Worm (Caenorhabditis elegans) whole organism, L3 larva: ENCODE data around the gene gfm-1.

Experiments
- ama-1 ChIP-seq: fragments of 150-350 bp; optimal IDR thresholded peaks from 2 replicates; lab custom pipeline; 2018
- ceh-82 ChIP-seq: fragments of 150-350 bp; optimal IDR thresholded peaks from 2 replicates; lab custom pipeline; 2014; ENCODE audit warnings: missing biosample characterization, missing genetic modification characterization
- ceh-9 ChIP-seq: sonication (generic microtip); optimal IDR thresholded peaks from 2 replicates; lab custom pipeline; 2018; ENCODE audit warnings: missing biosample characterization, missing genetic modification characterization
- daf-12 ChIP-seq: fragments of 150-350 bp; optimal IDR thresholded peaks from 2 replicates; lab custom pipeline; 2014; ENCODE audit warnings: missing biosample characterization, missing genetic modification reagents, missing genetic modification characterization
- egl-27 ChIP-seq: sonication (generic microtip); optimal IDR thresholded peaks from 4 replicates; lab custom pipeline; 2017; ENCODE audit warnings: missing biosample characterization, missing genetic modification reagents, missing genetic modification characterization
- elt-2 ChIP-seq: sonication (generic microtip); optimal IDR thresholded peaks from 2 replicates; lab custom pipeline; 2016; ENCODE audit warnings: missing genetic modification reagents, mild to moderate bottlenecking, missing genetic modification characterization, missing compliant biosample characterization
- elt-3 ChIP-seq, 3 experiments: fragments of 150-350 bp in 1 of 3; sonication (generic microtip) in 2 of 3; optimal IDR thresholded peaks; 2 replicates in 2 of 3; 4 replicates in 1 of 3; lab custom pipeline; 2014 to 2017; ENCODE audit warnings: missing biosample characterization in 3 of 3, missing genetic modification characterization in 3 of 3
- fkh-10 ChIP-seq: sonication (generic microtip); optimal IDR thresholded peaks from 2 replicates; lab custom pipeline; 2017; ENCODE audit warnings: missing biosample characterization, missing genetic modification reagents, missing genetic modification characterization
- fkh-2 ChIP-seq: fragments of 150-350 bp; optimal IDR thresholded peaks from 2 replicates; lab custom pipeline; 2014; ENCODE audit warnings: missing biosample characterization, missing genetic modification reagents, missing genetic modification characterization
- fos-1 ChIP-seq: fragments of 150-350 bp; optimal IDR thresholded peaks from 2 replicates; lab custom pipeline; 2014; ENCODE audit warnings: missing biosample characterization, missing genetic modification characterization
- hmg-11 ChIP-seq: sonication (generic microtip); optimal IDR thresholded peaks from 2 replicates; lab custom pipeline; 2016; ENCODE audit warnings: missing genetic modification characterization, missing compliant biosample characterization
- jun-1 ChIP-seq: fragments of 150-350 bp; optimal IDR thresholded peaks from 2 replicates; lab custom pipeline; 2014; ENCODE audit warnings: missing biosample characterization, missing genetic modification reagents, missing genetic modification characterization
- lin-15B ChIP-seq: fragments of 150-350 bp; optimal IDR thresholded peaks from 2 replicates; lab custom pipeline; 2014; ENCODE audit warnings: missing biosample characterization, missing genetic modification characterization
- lin-39 ChIP-seq: fragments of 150-350 bp; optimal IDR thresholded peaks from 2 replicates; lab custom pipeline; 2018; ENCODE audit warnings: missing biosample characterization, missing genetic modification reagents, missing genetic modification characterization
- lsy-12 ChIP-seq: sonication (generic microtip); optimal IDR thresholded peaks from 2 replicates; lab custom pipeline; 2016; ENCODE audit warnings: mild to moderate bottlenecking, missing genetic modification characterization, missing compliant biosample characterization
- mdl-1 ChIP-seq: fragments of 150-350 bp; optimal IDR thresholded peaks from 2 replicates; lab custom pipeline; 2014; ENCODE audit warnings: missing biosample characterization, missing genetic modification characterization
- mml-1 ChIP-seq: fragments of 150-350 bp; sonication (generic microtip); optimal IDR thresholded peaks from 3 replicates; lab custom pipeline; 2014; ENCODE audit warnings: missing biosample characterization, missing genetic modification characterization
- nfya-1 ChIP-seq: sonication (generic microtip); optimal IDR thresholded peaks from 2 replicates; lab custom pipeline; 2017; ENCODE audit warnings: missing genetic modification characterization, mild to moderate bottlenecking, missing compliant biosample characterization, antibody characterized with exemption, moderate library complexity; ENCODE audit not compliant: insufficient read depth
- nhr-12 ChIP-seq: fragments of 150-350 bp; optimal IDR thresholded peaks from 2 replicates; lab custom pipeline; 2014; ENCODE audit warnings: missing biosample characterization, missing genetic modification characterization
- nhr-23 ChIP-seq: fragments of 150-350 bp; optimal IDR thresholded peaks from 2 replicates; lab custom pipeline; 2014; ENCODE audit warnings: missing biosample characterization, missing genetic modification reagents, missing genetic modification characterization
- nhr-25 ChIP-seq: sonication (generic microtip); optimal IDR thresholded peaks from 2 replicates; lab custom pipeline; 2017; ENCODE audit warnings: missing biosample characterization, missing genetic modification characterization
- nhr-43 ChIP-seq: sonication (generic microtip); optimal IDR thresholded peaks from 2 replicates; lab custom pipeline; 2016; ENCODE audit warnings: mild to moderate bottlenecking, missing genetic modification characterization, missing compliant biosample characterization; ENCODE audit not compliant: poor library complexity, severe bottlenecking
- nhr-76 ChIP-seq: fragments of 150-350 bp; sonication (generic microtip); optimal IDR thresholded peaks from 5 replicates; lab custom pipeline; 2014; ENCODE audit warnings: missing biosample characterization, missing genetic modification characterization
- pqm-1 ChIP-seq: fragments of 150-350 bp; optimal IDR thresholded peaks from 2 replicates; lab custom pipeline; 2017; ENCODE audit warnings: missing biosample characterization, missing genetic modification characterization, inconsistent platforms
- sea-2 ChIP-seq: fragments of 150-350 bp; sonication (generic microtip); optimal IDR thresholded peaks from 4 replicates; lab custom pipeline; 2014; ENCODE audit warnings: missing biosample characterization, missing genetic modification reagents, missing genetic modification characterization
- skn-1 ChIP-seq: fragments of 150-350 bp; optimal IDR thresholded peaks from 2 replicates; lab custom pipeline; 2014; ENCODE audit warnings: missing biosample characterization, missing genetic modification characterization
- snpc-4 ChIP-seq: fragments of 150-350 bp; optimal IDR thresholded peaks from 2 replicates; lab custom pipeline; 2014; ENCODE audit warnings: missing biosample characterization, missing genetic modification characterization
- unc-39 ChIP-seq: sonication (generic microtip); optimal IDR thresholded peaks from 4 replicates; lab custom pipeline; 2017; ENCODE audit warnings: missing biosample characterization, missing genetic modification characterization
- unc-62 ChIP-seq: fragments of 150-350 bp; sonication (generic microtip); optimal IDR thresholded peaks from 4 replicates; lab custom pipeline; 2014; ENCODE audit warnings: missing biosample characterization, missing genetic modification reagents, missing genetic modification characterization
- ztf-11 ChIP-seq: fragments of 150-350 bp; optimal IDR thresholded peaks from 2 replicates; lab custom pipeline; 2014; ENCODE audit warnings: missing biosample characterization, missing genetic modification characterization

The gfm-1 gene

ce11 chrII:13139573-13139972 is 22.3 kb downstream of the gfm-1 start:
- no peak for TF ChIP-seq egl-27 (tag; lab: Kevin White, UChicago)
- TF ChIP-seq ama-1 (lab: Kevin White, UChicago): peak; percentile 51
- peak; percentile 28 for TF ChIP-seq nhr-43 (tag; lab: Kevin White, UChicago)

DNA sequence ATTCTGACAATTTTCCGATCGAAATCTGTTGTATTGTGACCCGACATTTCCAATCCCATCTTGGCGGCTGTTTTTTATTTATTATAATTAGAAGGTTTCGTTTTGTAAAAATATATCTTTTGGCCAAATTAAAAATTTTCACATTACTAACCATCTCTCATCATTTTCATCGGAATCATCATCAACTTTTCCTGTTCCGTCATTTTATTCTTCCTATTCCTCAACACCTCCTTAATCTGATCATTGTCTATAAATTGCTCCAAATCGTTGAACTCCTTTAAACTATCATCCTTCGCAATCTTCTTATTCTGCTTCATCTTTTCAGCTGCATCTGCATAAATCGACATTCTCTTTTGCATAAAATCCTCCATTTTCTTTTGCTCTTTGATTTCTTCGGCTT is 25.1 kb downstream of the gfm-1 start:
- TF ChIP-seq elt-3 (tag; optimal IDR thresholded peaks at IDR 0.05; lab: Kevin White, UChicago) (no peak), nfya-1 (tag; lab: Kevin White, UChicago) (no peak)

ce11 chrII:13145204-13145603 is 27.9 kb downstream of the gfm-1 start, which contains the start of gene mltn-1:
Gene mltn-1, minus strand, starts transcription at chrII:13145225.
- TF ChIP-seq nhr-23 (tag; lab: Kevin White, UChicago) (peak; percentile 14), nhr-43 (tag; lab: Kevin White, UChicago) (peak; percentile 82), fkh-10 (no peak)

- TF ChIP-seq pqm-1 (tag; lab: Kevin White, UChicago) (no peak), mdl-1 (no peak), nhr-43 (tag; lab: Kevin White, UChicago) (peak; percentile 32), nhr-76 (no peak), nhr-23 (tag; lab: Kevin White, UChicago) (peak; percentile 37), nhr-12 (no peak), ztf-11 (tag; lab: Kevin White, UChicago) (no peak), ceh-82 (tag; lab: Kevin White, UChicago) (no peak), ama-1 (lab: Kevin White, UChicago) (no peak), elt-3 (tag; optimal IDR thresholded peaks at IDR 0.05; lab: Kevin White, UChicago) (peak in 1 of 3 experiments; percentile 48)
- TF ChIP-seq, all 47 proteins: peak for 3
Observed at ce11 chrII:13148247-13148646, 31.0 kb downstream of the gfm-1 start.

- TF ChIP-seq snpc-4 (no peak), hmg-11 (tag; lab: Kevin White, UChicago) (no peak), nhr-43 (tag; lab: Kevin White, UChicago) (peak; percentile 83), fos-1 (tag; lab: Kevin White, UChicago) (no peak), unc-39 (tag; lab: Kevin White, UChicago) (no peak), elt-2 (tag; lab: Kevin White, UChicago) (no peak), nhr-23 (tag; lab: Kevin White, UChicago) (peak; percentile 40), nfya-1 (tag; lab: Kevin White, UChicago) (no peak), elt-3 (tag; optimal IDR thresholded peaks at IDR 0.05; lab: Kevin White, UChicago) (peak in 1 of 3 experiments; percentile 23), lin-39 (no peak), ceh-9 (no peak), unc-62 (GFP tag; lab: Kevin White, UChicago) (peak; percentile 7), pqm-1 (tag; lab: Kevin White, UChicago) (no peak), jun-1 (peak; percentile 8), skn-1 (tag; lab: Kevin White, UChicago) (no peak), mml-1 (tag; lab: Kevin White, UChicago) (no peak), lsy-12 (no peak)
Observed at ce11 chrII:13149965-13150364, 32.7 kb downstream of the gfm-1 start.

ce11 chrII:13152409-13152808 is 35.1 kb downstream of the gfm-1 start:
- TF ChIP-seq sea-2 (GFP tag; lab: Kevin White, UChicago) (no peak), lin-39 (no peak), ama-1 (lab: Kevin White, UChicago) (no peak), lin-15B (tag; lab: Kevin White, UChicago) (no peak), fkh-2 (tag; lab: Kevin White, UChicago) (no peak), fkh-10 (no peak), nhr-25 (no peak)

DNA sequence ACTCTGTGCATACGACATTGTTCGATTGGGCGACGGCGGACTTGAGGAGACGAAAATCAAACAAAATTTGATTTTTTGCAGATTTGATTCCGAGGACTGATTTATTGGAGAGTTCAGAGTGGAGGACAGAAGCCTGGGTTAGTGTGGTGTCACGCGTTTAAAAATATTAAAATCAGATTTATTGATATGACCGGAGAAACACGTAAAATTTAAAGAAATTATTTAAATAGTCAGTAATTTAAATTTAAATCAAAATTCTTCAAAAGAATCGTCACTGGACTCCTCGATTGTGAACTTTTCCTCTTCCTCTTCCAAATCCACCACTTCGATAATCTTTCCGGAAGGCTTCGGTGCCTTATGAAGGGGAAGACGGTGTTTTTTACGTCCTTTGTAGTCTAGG is 36.0 kb downstream of the gfm-1 start, which contains the start of gene spe-18:
Gene spe-18 (minus strand): TSS at position 101 of the 400 bp plus-strand sequence.
- TF ChIP-seq pqm-1 (tag; lab: Kevin White, UChicago) (no peak), daf-12 (no peak)
